Worm (Caenorhabditis elegans) whole organism, L4 larva: ENCODE measurements around the gene ugt-7.

Experiments
- T20F7.1 ChIP-seq: fragments of 200-800 bp; sonication (Bioruptor generic); optimal IDR thresholded peaks from 2 replicates; lab custom pipeline; 2018; ENCODE audit warnings: mild to moderate bottlenecking, missing genetic modification characterization, missing compliant biosample characterization
- Y48G9A.11 ChIP-seq: fragments of 200-800 bp; sonication (Bioruptor generic); IDR thresholded peaks from 2 replicates; pipeline ENCODE4 v1.3.6; 2022; ENCODE audit warnings: missing genetic modification reagents, missing genetic modification characterization, missing compliant biosample characterization
- ZK337.2 ChIP-seq: fragments of 200-800 bp; sonication (Bioruptor generic); IDR thresholded peaks from 2 replicates; pipeline ENCODE4 v1.3.6; 2022; ENCODE audit warnings: missing genetic modification reagents, missing genetic modification characterization, missing compliant biosample characterization
- aha-1 ChIP-seq: fragments of 150-350 bp; peaks from one replicate; lab custom pipeline; 2014; ENCODE audit warnings: missing biosample characterization, missing genetic modification characterization
- ama-1 ChIP-seq: fragments of 150-350 bp; optimal IDR thresholded peaks from 2 replicates; lab custom pipeline; 2014; ENCODE audit warnings: inconsistent platforms, mixed read lengths
- attf-4 ChIP-seq: sonication (generic microtip); optimal IDR thresholded peaks from 3 replicates; lab custom pipeline; 2017; ENCODE audit warnings: missing biosample characterization, missing genetic modification characterization
- ceh-28 ChIP-seq: fragments of 150-350 bp; optimal IDR thresholded peaks from 2 replicates; lab custom pipeline; 2014; ENCODE audit warnings: missing biosample characterization, missing genetic modification reagents, missing genetic modification characterization
- ceh-82 ChIP-seq: sonication (generic microtip); optimal IDR thresholded peaks from 2 replicates; lab custom pipeline; 2017; ENCODE audit warnings: missing biosample characterization, missing genetic modification characterization
- cey-2 ChIP-seq: sonication (generic microtip); optimal IDR thresholded peaks from 3 replicates; lab custom pipeline; 2017; ENCODE audit warnings: missing genetic modification characterization, mild to moderate bottlenecking, missing compliant biosample characterization, antibody characterized with exemption, borderline replicate concordance; ENCODE audit not compliant: insufficient read depth
- daf-12 ChIP-seq: fragments of 150-350 bp; optimal IDR thresholded peaks from 2 replicates; lab custom pipeline; 2014; ENCODE audit warnings: missing biosample characterization, missing genetic modification reagents, missing genetic modification characterization
- daf-16 ChIP-seq, 3 experiments: sonication (generic microtip); optimal IDR thresholded peaks; 2 replicates each; lab custom pipeline; 2016 to 2017; ENCODE audit warnings: missing genetic modification characterization in 3 of 3, missing genetic modification reagents in 3 of 3, mild to moderate bottlenecking in 2 of 3, missing compliant biosample characterization in 2 of 3, missing biosample characterization in 1 of 3, moderate library complexity in 1 of 3
- dmd-6 ChIP-seq: fragments of 200-800 bp; sonication (Bioruptor generic); IDR thresholded peaks from 2 replicates; pipeline ENCODE4 v1.3.6; 2022; ENCODE audit warnings: missing genetic modification reagents, missing genetic modification characterization, missing compliant biosample characterization
- dmd-8 ChIP-seq: fragments of 200-800 bp; sonication (Bioruptor generic); IDR thresholded peaks from 2 replicates; pipeline ENCODE4 v1.3.6; 2022; ENCODE audit warnings: missing genetic modification characterization, missing compliant biosample characterization
- dmd-9 ChIP-seq: fragments of 200-800 bp; sonication (Bioruptor generic); IDR thresholded peaks from 2 replicates; pipeline ENCODE4 v1.3.6; 2022; ENCODE audit warnings: missing genetic modification reagents, missing genetic modification characterization, missing compliant biosample characterization
- egl-27 ChIP-seq: sonication (generic microtip); optimal IDR thresholded peaks from 3 replicates; lab custom pipeline; 2017; ENCODE audit warnings: missing biosample characterization, missing genetic modification reagents, missing genetic modification characterization
- hif-1 ChIP-seq, 2 experiments: sonication (generic microtip); optimal IDR thresholded peaks; 2 replicates each; lab custom pipeline; 2016 to 2017; ENCODE audit warnings: missing compliant biosample characterization in 2 of 2, missing genetic modification characterization in 2 of 2, missing genetic modification reagents in 2 of 2, missing genotype in 2 of 2, mild to moderate bottlenecking in 1 of 2
- lim-7 ChIP-seq: fragments of 200-800 bp; sonication (Bioruptor generic); IDR thresholded peaks from 2 replicates; pipeline ENCODE4 v1.3.6; 2022; ENCODE audit warnings: missing genetic modification characterization, missing compliant biosample characterization
- lin-13 ChIP-seq: fragments of 150-350 bp; optimal IDR thresholded peaks from 2 replicates; lab custom pipeline; 2014; ENCODE audit warnings: missing biosample characterization, missing genetic modification reagents, missing genetic modification characterization
- lin-38 ChIP-seq: fragments of 200-800 bp; sonication (Bioruptor generic); IDR thresholded peaks from 2 replicates; pipeline ENCODE4 v1.3.6; 2022; ENCODE audit warnings: missing genetic modification reagents, missing genetic modification characterization, missing compliant biosample characterization
- mdt-29 ChIP-seq: fragments of 200-800 bp; sonication (Bioruptor generic); IDR thresholded peaks from 2 replicates; pipeline ENCODE4 v1.3.6; 2022; ENCODE audit warnings: missing genetic modification reagents, missing genetic modification characterization, missing compliant biosample characterization
- mep-1 ChIP-seq: fragments of 150-350 bp; sonication (generic microtip); optimal IDR thresholded peaks from 3 replicates; lab custom pipeline; 2014; ENCODE audit warnings: missing biosample characterization, missing genetic modification characterization
- nhr-10 ChIP-seq: fragments of 150-350 bp; optimal IDR thresholded peaks from 2 replicates; lab custom pipeline; 2014; ENCODE audit warnings: missing biosample characterization, missing genetic modification characterization
- nhr-11 ChIP-seq: fragments of 150-350 bp; optimal IDR thresholded peaks from 2 replicates; lab custom pipeline; 2014; ENCODE audit warnings: missing biosample characterization, missing genetic modification characterization
- nhr-41 ChIP-seq: fragments of 200-800 bp; sonication (Bioruptor generic); IDR thresholded peaks from 2 replicates; pipeline ENCODE4 v1.3.6; 2022; ENCODE audit warnings: missing genetic modification reagents, missing genetic modification characterization, missing compliant biosample characterization
- nhr-48 ChIP-seq: sonication (generic microtip); optimal IDR thresholded peaks from 2 replicates; lab custom pipeline; 2016; ENCODE audit warnings: mild to moderate bottlenecking, missing genetic modification characterization, missing compliant biosample characterization
- pha-4 ChIP-seq, 2 experiments: fragments of 150-350 bp in 1 of 2; fragments of 200-800 bp in 1 of 2; sonication (Bioruptor generic) in 1 of 2; IDR thresholded peaks in 1 of 2; optimal IDR thresholded peaks in 1 of 2; 2 replicates each; pipeline versions ENCODE4 v1.3.6 to Lab custom; 2014 to 2022; ENCODE audit warnings: missing genetic modification characterization in 2 of 2, missing genetic modification reagents in 2 of 2, missing biosample characterization in 1 of 2, missing compliant biosample characterization in 1 of 2
- php-3 ChIP-seq: fragments of 200-800 bp; sonication (Bioruptor generic); IDR thresholded peaks from 2 replicates; pipeline ENCODE4 v1.3.6; 2022; ENCODE audit warnings: missing genetic modification reagents, missing genetic modification characterization, missing compliant biosample characterization
- rbr-2 ChIP-seq: sonication (generic microtip); optimal IDR thresholded peaks from 2 replicates; lab custom pipeline; 2016; ENCODE audit warnings: missing genotype, missing genetic modification characterization, missing compliant biosample characterization
- set-16 ChIP-seq: fragments of 200-800 bp; sonication (Bioruptor generic); IDR thresholded peaks from 2 replicates; pipeline ENCODE4 v1.3.6; 2022; ENCODE audit warnings: missing genetic modification reagents, missing genetic modification characterization, missing compliant biosample characterization
- snpc-4 ChIP-seq: fragments of 150-350 bp; optimal IDR thresholded peaks from 2 replicates; lab custom pipeline; 2014; ENCODE audit warnings: missing biosample characterization, missing genetic modification characterization
- tag-97 ChIP-seq: fragments of 200-800 bp; sonication (Bioruptor generic); IDR thresholded peaks from 2 replicates; pipeline ENCODE4 v1.3.6; 2022; ENCODE audit warnings: missing genetic modification characterization, missing compliant biosample characterization
- zag-1 ChIP-seq: fragments of 150-350 bp; optimal IDR thresholded peaks from 2 replicates; lab custom pipeline; 2014; ENCODE audit warnings: missing biosample characterization, missing genetic modification characterization
- zfp-2 ChIP-seq: sonication (generic microtip); optimal IDR thresholded peaks from 2 replicates; lab custom pipeline; 2016; ENCODE audit warnings: mild to moderate bottlenecking, missing genetic modification characterization, missing compliant biosample characterization
- ztf-7 ChIP-seq: fragments of 150-350 bp; optimal IDR thresholded peaks from 2 replicates; lab custom pipeline; 2014; ENCODE audit warnings: missing biosample characterization, missing genetic modification characterization

Gene ugt-7

DNA sequence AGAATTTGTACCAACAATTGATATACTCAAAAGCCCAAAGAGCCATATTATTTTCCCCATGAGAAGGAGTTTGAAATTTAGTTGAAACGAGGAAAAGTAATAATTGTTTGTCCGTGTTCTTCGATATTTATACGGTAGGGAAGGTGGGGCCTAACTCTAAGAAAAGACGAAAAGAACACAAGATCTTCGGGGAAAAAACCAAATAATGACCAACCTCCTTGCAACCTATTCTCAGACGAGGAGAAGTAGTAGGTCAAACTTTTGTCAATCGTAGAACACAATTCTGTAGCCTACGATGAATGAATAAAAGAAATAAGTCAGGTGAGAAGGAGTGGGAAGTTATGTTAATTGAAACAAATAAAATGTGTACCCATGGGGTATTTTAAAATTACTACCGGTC lies 13.3 kb downstream of the ugt-7 start, which contains the start of gene ncx-8:
Gene ncx-8 (minus strand): TSS at position 101 of the 400 bp plus-strand sequence.
- TF ChIP-seq cey-2 (tag; lab: Kevin White, UChicago) = no peak
- TF ChIP-seq attf-4 (tag; lab: Kevin White, UChicago) = no peak
- no peak for TF ChIP-seq dmd-6 (GFP tag; lab: Robert Waterston, UW)
- TF ChIP-seq T20F7.1 (GFP tag; lab: Kevin White, UChicago) = no peak
- no peak for TF ChIP-seq nhr-41 (GFP tag; lab: Robert Waterston, UW)
- TF ChIP-seq zag-1 = no peak
- no peak for TF ChIP-seq tag-97 (GFP tag; lab: Robert Waterston, UW)
- no peak for TF ChIP-seq lim-7

DNA sequence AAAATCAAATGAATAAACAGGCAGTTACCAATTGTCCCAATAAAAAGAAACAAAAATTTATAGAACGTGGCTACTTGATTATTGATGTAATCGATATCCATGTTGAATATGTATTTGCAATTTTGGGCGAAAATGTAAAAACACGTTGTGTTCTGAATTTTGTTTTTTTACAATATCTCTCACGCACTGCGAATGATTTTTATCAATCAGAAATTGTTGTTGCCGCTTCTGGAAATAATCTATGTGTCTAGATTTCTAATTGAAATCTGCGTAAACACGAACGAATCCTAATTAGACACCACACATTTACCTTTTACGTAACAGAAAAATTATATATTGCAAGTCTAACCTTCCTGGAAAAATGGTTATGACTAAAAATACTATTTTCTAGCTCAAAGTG lies 17.3 kb downstream of the ugt-7 start, which contains the start of gene srsx-13:
Gene srsx-13 (minus strand): TSS at position 101 of the 400 bp plus-strand sequence.
- TF ChIP-seq Y48G9A.11 (GFP tag; lab: Robert Waterston, UW) (no peak), ztf-7 (no peak)

DNA sequence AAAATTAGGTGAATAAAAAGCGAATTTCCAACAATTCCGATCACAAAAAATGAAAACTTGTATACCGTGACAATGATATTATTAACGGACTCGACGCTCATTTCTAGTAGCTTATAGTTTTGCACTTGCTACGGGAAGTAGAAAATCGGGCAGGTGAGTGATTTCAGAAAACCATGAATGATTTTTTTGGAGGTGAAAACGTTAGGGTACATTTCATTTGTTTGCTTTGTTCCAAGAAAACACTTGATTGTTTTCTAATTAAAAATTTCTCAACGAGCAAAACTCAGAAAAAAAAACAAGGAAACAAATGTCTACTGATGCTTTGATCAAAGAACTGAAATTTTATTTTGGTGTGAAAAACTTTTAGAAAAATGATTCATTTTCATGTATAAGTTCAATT lies 19.5 kb downstream of the ugt-7 start, which contains the start of gene srsx-12:
Gene srsx-12 (minus strand): TSS at position 101 of the 400 bp plus-strand sequence.
- no peak for TF ChIP-seq mep-1 (tag; lab: Kevin White, UChicago)
- no peak for TF ChIP-seq ceh-28 (tag; lab: Kevin White, UChicago)
- no peak for TF ChIP-seq ZK337.2

DNA sequence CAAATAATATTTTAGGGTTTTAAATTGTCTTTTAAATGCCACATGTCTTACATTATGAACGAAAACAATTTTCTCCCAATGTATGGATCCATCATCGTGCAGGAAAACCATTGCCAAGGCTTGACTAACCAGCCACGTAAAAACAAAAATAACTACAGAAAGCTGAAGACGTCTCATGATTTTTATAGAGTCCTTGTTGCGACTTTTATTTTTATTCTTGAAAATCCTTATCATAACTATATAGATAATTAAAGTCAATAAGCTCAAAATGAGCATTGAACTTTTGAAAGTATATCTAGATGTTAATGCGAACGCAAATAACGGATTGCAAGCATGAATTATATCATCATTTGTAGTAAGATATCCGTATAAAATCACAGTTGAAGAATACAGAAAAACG lies 20.3 kb downstream of the ugt-7 start:
- TF ChIP-seq nhr-11 (no peak), aha-1 (tag; lab: Kevin White, UChicago) (peak; percentile 98)

DNA sequence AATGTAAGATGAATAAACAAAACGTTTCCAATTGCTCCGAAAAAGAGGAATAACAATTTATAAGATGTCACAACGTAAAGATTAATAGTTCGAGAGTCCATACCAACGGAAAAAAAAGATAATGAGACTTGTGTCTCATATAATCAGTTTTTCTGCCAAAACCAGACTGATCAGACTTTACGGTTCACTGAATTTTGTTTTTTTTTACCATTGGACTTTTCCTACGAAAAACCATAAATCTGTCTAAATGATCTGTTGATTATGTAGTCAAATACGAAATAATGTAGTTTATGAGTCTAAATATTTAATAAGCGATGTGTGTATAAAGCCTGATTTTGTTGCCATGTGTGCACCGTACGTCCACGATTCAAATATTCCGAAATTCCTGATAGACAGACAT lies 21.3 kb downstream of the ugt-7 start, which contains the start of gene srsx-11:
Gene srsx-11 (minus strand): TSS at position 101 of the 400 bp plus-strand sequence.
- TF ChIP-seq egl-27 (no peak), nhr-48 (no peak), lin-38 (no peak), lin-13 (GFP tag; lab: Kevin White, UChicago) (no peak), nhr-41 (GFP tag; lab: Robert Waterston, UW) (no peak), dmd-6 (GFP tag; lab: Robert Waterston, UW) (no peak), pha-4 (GFP tag; IDR thresholded peaks at IDR 0.05; lab: Robert Waterston, UW) (no peak), pha-4 (tag; optimal IDR thresholded peaks at IDR 0.05; lab: Kevin White, UChicago) (no peak), daf-12 (tag; lab: Kevin White, UChicago) (no peak), lim-7 (no peak), zfp-2 (tag; lab: Kevin White, UChicago) (no peak), ama-1 (lab: Kevin White, UChicago) (no peak), tag-97 (GFP tag; lab: Robert Waterston, UW) (no peak), nhr-10 (tag; lab: Kevin White, UChicago) (no peak), set-16 (GFP tag; lab: Robert Waterston, UW) (no peak), dmd-8 (no peak)

DNA sequence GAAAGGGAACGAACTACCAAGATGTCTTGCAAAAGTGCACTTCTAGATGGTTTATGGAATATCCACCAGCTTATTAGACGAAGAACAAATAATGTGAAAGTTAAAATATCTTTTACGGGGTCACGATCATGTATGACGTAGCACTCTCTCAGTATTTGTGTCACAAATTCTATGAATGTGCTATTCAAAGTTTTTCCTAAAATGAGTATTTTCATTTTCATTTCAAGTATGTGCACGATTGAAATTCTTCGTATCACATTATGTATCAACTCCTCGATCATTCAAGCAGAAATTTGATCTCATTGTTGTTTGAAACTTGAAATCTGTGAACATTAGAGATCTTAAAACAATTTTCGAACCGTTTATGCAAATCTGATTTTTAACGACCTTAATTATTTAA lies 22.8 kb downstream of the ugt-7 start:
- TF ChIP-seq mdt-29 (GFP tag; lab: Robert Waterston, UW) (no peak), php-3 (GFP tag; lab: Robert Waterston, UW) (no peak), rbr-2 (tag; lab: Kevin White, UChicago) (no peak), daf-16 (GFP tag; optimal IDR thresholded peaks at IDR 0.05; lab: Kevin White, UChicago) (no peak), daf-16 (tag; optimal IDR thresholded peaks at IDR 0.05; lab: Kevin White, UChicago) (no peak), hif-1 (tag; optimal IDR thresholded peaks at IDR 0.05; lab: Kevin White, UChicago) (no peak), dmd-9 (GFP tag; lab: Robert Waterston, UW) (no peak), ceh-82 (tag; lab: Kevin White, UChicago) (no peak), egl-27 (no peak), snpc-4 (tag; lab: Kevin White, UChicago) (no peak)
- TF ChIP-seq, all 104 proteins: peak for 0
